Fruit fly (Drosophila melanogaster): ENCODE measurements around the gene gammaSnap2.

Gene gammaSnap2

dm6 chr3R:10149667-10150398, 28.6 kb upstream of the gammaSnap2 start:
- no peak for TF ChIP-seq ttk (optimal IDR thresholded peaks at IDR 0.05)
- TF ChIP-seq Myc (optimal IDR thresholded peaks at IDR 0.05): no peak
- no peak for TF ChIP-seq h (optimal IDR thresholded peaks at IDR 0.05)
- no peak for TF ChIP-seq insv (optimal IDR thresholded peaks at IDR 0.05)
- TF ChIP-seq Sin3A (optimal IDR thresholded peaks at IDR 0.05): no peak
- no peak for TF ChIP-seq psq (optimal IDR thresholded peaks at IDR 0.05)

dm6 chr3R:10148376-10148887, 27.2 kb upstream of the gammaSnap2 start:
- no peak for TF ChIP-seq Myc (optimal IDR thresholded peaks at IDR 0.05)
- no peak for TF ChIP-seq Sin3A (optimal IDR thresholded peaks at IDR 0.05)
- TF ChIP-seq psq (optimal IDR thresholded peaks at IDR 0.05): no peak
- no peak for TF ChIP-seq ttk (optimal IDR thresholded peaks at IDR 0.05)
- no peak for TF ChIP-seq h (optimal IDR thresholded peaks at IDR 0.05)
- TF ChIP-seq insv (optimal IDR thresholded peaks at IDR 0.05): no peak

dm6 chr3R:10147176-10147575, 26.0 kb upstream of the gammaSnap2 start:
- TF ChIP-seq ttk (optimal IDR thresholded peaks at IDR 0.05) (no peak), psq (optimal IDR thresholded peaks at IDR 0.05) (no peak), Sin3A (optimal IDR thresholded peaks at IDR 0.05) (no peak), Myc (optimal IDR thresholded peaks at IDR 0.05) (no peak), insv (optimal IDR thresholded peaks at IDR 0.05) (no peak), h (optimal IDR thresholded peaks at IDR 0.05) (no peak)

dm6 chr3R:10144103-10144998, 23.2 kb upstream of the gammaSnap2 start, which contains the start of the genes TAF1B and Invadolysin:
TSS of gene TAF1B (minus strand) at chr3R:10144184.
TSS of gene Invadolysin (plus strand) at chr3R:10144668.
- TF ChIP-seq ttk (optimal IDR thresholded peaks at IDR 0.05) (no peak), h (optimal IDR thresholded peaks at IDR 0.05) (no peak), psq (optimal IDR thresholded peaks at IDR 0.05) (no peak), Myc (optimal IDR thresholded peaks at IDR 0.05) (no peak), insv (optimal IDR thresholded peaks at IDR 0.05) (no peak), Sin3A (optimal IDR thresholded peaks at IDR 0.05) (no peak)

- TF ChIP-seq h (optimal IDR thresholded peaks at IDR 0.05) (no peak), Myc (optimal IDR thresholded peaks at IDR 0.05) (no peak), insv (optimal IDR thresholded peaks at IDR 0.05) (no peak), ttk (optimal IDR thresholded peaks at IDR 0.05) (no peak)
These were observed 21.6 kb upstream of the gammaSnap2 start, which contains the start of gene CG42759 for dm6 chr3R:10142770-10143169. TSS of gene CG42759 (plus strand) at chr3R:10143070.

- TF ChIP-seq h (optimal IDR thresholded peaks at IDR 0.05): no peak
- no peak for TF ChIP-seq Sin3A (optimal IDR thresholded peaks at IDR 0.05)
- TF ChIP-seq Myc (optimal IDR thresholded peaks at IDR 0.05): no peak
- TF ChIP-seq psq (optimal IDR thresholded peaks at IDR 0.05): no peak
- no peak for TF ChIP-seq ttk (optimal IDR thresholded peaks at IDR 0.05)
- TF ChIP-seq insv (optimal IDR thresholded peaks at IDR 0.05): no peak
These were observed 18.7 kb upstream of the gammaSnap2 start, which contains the start of gene tws for dm6 chr3R:10139649-10140598. TSS of gene tws (minus strand) at chr3R:10139772.

dm6 chr3R:10138900-10139299, 17.7 kb upstream of the gammaSnap2 start:
- TF ChIP-seq Myc (optimal IDR thresholded peaks at IDR 0.05) (no peak), psq (optimal IDR thresholded peaks at IDR 0.05) (no peak), insv (optimal IDR thresholded peaks at IDR 0.05) (no peak), Sin3A (optimal IDR thresholded peaks at IDR 0.05) (no peak), ttk (optimal IDR thresholded peaks at IDR 0.05) (no peak), h (optimal IDR thresholded peaks at IDR 0.05) (no peak)

- TF ChIP-seq insv (optimal IDR thresholded peaks at IDR 0.05) (no peak), Sin3A (optimal IDR thresholded peaks at IDR 0.05) (no peak), psq (optimal IDR thresholded peaks at IDR 0.05) (no peak), h (optimal IDR thresholded peaks at IDR 0.05) (no peak), ttk (optimal IDR thresholded peaks at IDR 0.05) (no peak), Myc (optimal IDR thresholded peaks at IDR 0.05) (no peak)
These were observed 16.6 kb upstream of the gammaSnap2 start for dm6 chr3R:10137801-10138200.

dm6 chr3R:10135011-10135410, 13.8 kb upstream of the gammaSnap2 start:
- TF ChIP-seq Myc (optimal IDR thresholded peaks at IDR 0.05): no peak
- no peak for TF ChIP-seq h (optimal IDR thresholded peaks at IDR 0.05)
- no peak for TF ChIP-seq insv (optimal IDR thresholded peaks at IDR 0.05)
- no peak for TF ChIP-seq ttk (optimal IDR thresholded peaks at IDR 0.05)
- TF ChIP-seq Sin3A (optimal IDR thresholded peaks at IDR 0.05): no peak
- no peak for TF ChIP-seq psq (optimal IDR thresholded peaks at IDR 0.05)

dm6 chr3R:10134341-10134668, 13.1 kb upstream of the gammaSnap2 start:
- TF ChIP-seq Myc (optimal IDR thresholded peaks at IDR 0.05) (no peak), Sin3A (optimal IDR thresholded peaks at IDR 0.05) (no peak), h (optimal IDR thresholded peaks at IDR 0.05) (no peak), insv (optimal IDR thresholded peaks at IDR 0.05) (no peak), psq (optimal IDR thresholded peaks at IDR 0.05) (peak; percentile 23), ttk (optimal IDR thresholded peaks at IDR 0.05) (no peak)

All from Kc167 (cell line).